Worm (Caenorhabditis elegans) whole organism, late embryonic: ENCODE results near the gene sre-24.

Experiments used
- K02D7.2 ChIP-seq: sonication (generic microtip); optimal IDR thresholded peaks from 2 replicates; lab custom pipeline; 2017; ENCODE audit warnings: mild to moderate bottlenecking, missing genetic modification characterization, missing compliant biosample characterization
- ahr-1 ChIP-seq: sonication (generic microtip); optimal IDR thresholded peaks from 2 replicates; lab custom pipeline; 2016; ENCODE audit warnings: missing genetic modification characterization, missing compliant biosample characterization
- hlh-15 ChIP-seq: sonication (generic microtip); optimal IDR thresholded peaks from 2 replicates; lab custom pipeline; 2016; ENCODE audit warnings: missing genetic modification characterization, missing compliant biosample characterization
- lim-6 ChIP-seq: sonication (generic microtip); optimal IDR thresholded peaks from 2 replicates; lab custom pipeline; 2016; ENCODE audit warnings: missing genetic modification characterization, missing compliant biosample characterization
- pag-3 ChIP-seq: sonication (generic microtip); optimal IDR thresholded peaks from 2 replicates; lab custom pipeline; 2016; ENCODE audit warnings: missing compliant biosample characterization, missing genetic modification characterization, borderline replicate concordance
- pha-4 ChIP-seq: fragments of 150-350 bp; optimal IDR thresholded peaks from 2 replicates; lab custom pipeline; 2018; ENCODE audit warnings: missing biosample characterization, missing genetic modification reagents, missing genetic modification characterization
- rnt-1 ChIP-seq: sonication (generic microtip); optimal IDR thresholded peaks from 2 replicates; lab custom pipeline; 2016; ENCODE audit warnings: missing genetic modification characterization, missing compliant biosample characterization
- tbx-2 ChIP-seq: sonication (generic microtip); optimal IDR thresholded peaks from 2 replicates; lab custom pipeline; 2016; ENCODE audit warnings: missing genetic modification characterization, missing compliant biosample characterization

ce11 chrV:2884411-2884810 is at the start of gene sre-24:
- TF ChIP-seq hlh-15 (tag; lab: Kevin White, UChicago) (no peak), tbx-2 (tag; lab: Kevin White, UChicago) (no peak), pag-3 (tag; lab: Kevin White, UChicago) (no peak), ahr-1 (tag; lab: Kevin White, UChicago) (no peak), K02D7.2 (tag; lab: Kevin White, UChicago) (no peak), rnt-1 (no peak), lim-6 (tag; lab: Kevin White, UChicago) (no peak), pha-4 (tag; lab: Kevin White, UChicago) (no peak)
